Fruit fly (Drosophila melanogaster) whole organism, adult: Measurements from ENCODE around the gene indra.

Experiments
- CG1620 ChIP-seq: fragments of 200-800 bp; sonication (Bioruptor generic); optimal IDR thresholded peaks from 2 replicates; lab custom pipeline; 2016; ENCODE audit warnings: missing biosample characterization, missing genetic modification characterization
- Crg-1 ChIP-seq: fragments of 200-800 bp; sonication (Bioruptor generic); optimal IDR thresholded peaks from 2 replicates; lab custom pipeline; 2016; ENCODE audit warnings: missing biosample characterization, missing genetic modification characterization
- cic ChIP-seq: fragments of 200-800 bp; sonication (Bioruptor generic); optimal IDR thresholded peaks from 2 replicates; lab custom pipeline; 2017; ENCODE audit warnings: missing biosample characterization, mild to moderate bottlenecking, missing genetic modification characterization, moderate library complexity

DNA sequence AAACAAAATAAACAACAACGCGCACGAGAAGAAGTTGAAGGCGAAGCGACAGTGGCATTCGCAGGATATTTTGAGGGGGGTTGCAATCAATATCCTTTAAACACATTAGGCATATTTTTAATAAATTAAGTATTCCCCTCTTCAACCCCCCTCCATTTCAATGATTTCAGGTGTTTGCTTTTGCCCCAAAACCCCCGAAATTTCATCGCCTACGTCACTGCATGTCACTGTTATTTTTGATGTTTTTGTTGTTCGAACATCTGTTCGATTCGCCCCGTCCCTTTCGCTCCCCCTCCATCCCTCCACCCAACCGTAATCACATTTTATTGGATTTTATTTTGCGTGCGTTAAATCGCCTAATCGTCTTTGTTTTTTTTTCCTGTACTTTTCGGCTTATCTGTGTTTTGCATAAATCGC is 26.0 kb upstream of the indra start:
- TF ChIP-seq Crg-1 (no peak), cic (GFP tag; lab: Kevin White, UChicago) (no peak), CG1620 (no peak)
